Fruit fly (Drosophila melanogaster): ENCODE results near the gene PH4alphaNE3.

The PH4alphaNE3 gene

dm6 chr3R:30616098-30616857 lies 12.3 kb downstream of the PH4alphaNE3 start:
- no peak for TF ChIP-seq ovo (GFP tag; optimal IDR thresholded peaks at IDR 0.05)
- TF ChIP-seq CG14711 (tag; optimal IDR thresholded peaks at IDR 0.05), result no peak
- TF ChIP-seq pad (GFP tag; optimal IDR thresholded peaks at IDR 0.05), result peak; percentile 58
- TF ChIP-seq CG7101 (tag; optimal IDR thresholded peaks at IDR 0.05), result no peak

- TF ChIP-seq pad (GFP tag; optimal IDR thresholded peaks at IDR 0.05) (peak; percentile 11), tj (GFP tag; optimal IDR thresholded peaks at IDR 0.05) (no peak)
Observed at dm6 chr3R:30617457-30617856, 13.5 kb downstream of the PH4alphaNE3 start.

dm6 chr3R:30621806-30622205 lies 17.8 kb downstream of the PH4alphaNE3 start, which contains the start of gene CG44954:
Gene CG44954, minus strand, starts transcription at chr3R:30621906.
- TF ChIP-seq Mnt (GFP tag; optimal IDR thresholded peaks at IDR 0.05) (no peak), cnc (optimal IDR thresholded peaks at IDR 0.05) (no peak), CG1620 (GFP tag; optimal IDR thresholded peaks at IDR 0.05) (no peak), toe (GFP tag; optimal IDR thresholded peaks at IDR 0.05) (no peak), CG7045 (GFP tag; optimal IDR thresholded peaks at IDR 0.05) (no peak), Clk (GFP tag; optimal IDR thresholded peaks at IDR 0.05) (no peak), CG33017 (tag; optimal IDR thresholded peaks at IDR 0.05) (no peak), CG14711 (tag; optimal IDR thresholded peaks at IDR 0.05) (no peak), CG11617 (GFP tag; optimal IDR thresholded peaks at IDR 0.05) (no peak), pad (GFP tag; optimal IDR thresholded peaks at IDR 0.05) (no peak), ovo (GFP tag; optimal IDR thresholded peaks at IDR 0.05) (no peak), cic (GFP tag; optimal IDR thresholded peaks at IDR 0.05) (no peak), CG12768 (GFP tag; optimal IDR thresholded peaks at IDR 0.05) (no peak), CG5204 (GFP tag; optimal IDR thresholded peaks at IDR 0.05) (no peak), Crg-1 (GFP tag; optimal IDR thresholded peaks at IDR 0.05) (no peak), tj (GFP tag; optimal IDR thresholded peaks at IDR 0.05) (no peak), kay (GFP tag; ENCODE audit: borderline replicate concordance) (no peak), CG7101 (tag; optimal IDR thresholded peaks at IDR 0.05) (no peak), bab1 (GFP tag; optimal IDR thresholded peaks at IDR 0.05) (no peak)

- no peak for TF ChIP-seq Mnt (GFP tag; optimal IDR thresholded peaks at IDR 0.05)
- TF ChIP-seq Clk (GFP tag; optimal IDR thresholded peaks at IDR 0.05), result no peak
- TF ChIP-seq kay (GFP tag; ENCODE audit: borderline replicate concordance), result no peak
- no peak for TF ChIP-seq CG7045 (GFP tag; optimal IDR thresholded peaks at IDR 0.05)
- no peak for TF ChIP-seq CG33017 (tag; optimal IDR thresholded peaks at IDR 0.05)
- TF ChIP-seq CG1620 (GFP tag; optimal IDR thresholded peaks at IDR 0.05), result no peak
- TF ChIP-seq pad (GFP tag; optimal IDR thresholded peaks at IDR 0.05), result no peak
- TF ChIP-seq Crg-1 (GFP tag; optimal IDR thresholded peaks at IDR 0.05), result no peak
Observed at dm6 chr3R:30628928-30629327, 24.9 kb downstream of the PH4alphaNE3 start, which contains the start of gene CG2267. Gene CG2267, minus strand, starts transcription at chr3R:30629028.

- TF ChIP-seq ovo (GFP tag; optimal IDR thresholded peaks at IDR 0.05) (no peak), toe (GFP tag; optimal IDR thresholded peaks at IDR 0.05) (no peak), CG1620 (GFP tag; optimal IDR thresholded peaks at IDR 0.05) (no peak), cic (GFP tag; optimal IDR thresholded peaks at IDR 0.05) (no peak), bab1 (GFP tag; optimal IDR thresholded peaks at IDR 0.05) (no peak), CG14711 (tag; optimal IDR thresholded peaks at IDR 0.05) (no peak), CG7045 (GFP tag; optimal IDR thresholded peaks at IDR 0.05) (no peak), Mnt (GFP tag; optimal IDR thresholded peaks at IDR 0.05) (no peak), kay (GFP tag; ENCODE audit: borderline replicate concordance) (no peak), CG33017 (tag; optimal IDR thresholded peaks at IDR 0.05) (no peak), CG11617 (GFP tag; optimal IDR thresholded peaks at IDR 0.05) (no peak), CG12768 (GFP tag; optimal IDR thresholded peaks at IDR 0.05) (no peak), Clk (GFP tag; optimal IDR thresholded peaks at IDR 0.05) (no peak), Hr96 (GFP tag; optimal IDR thresholded peaks at IDR 0.05) (no peak), tj (GFP tag; optimal IDR thresholded peaks at IDR 0.05) (no peak), CG5204 (GFP tag; optimal IDR thresholded peaks at IDR 0.05) (no peak), pad (GFP tag; optimal IDR thresholded peaks at IDR 0.05) (no peak), CG7101 (tag; optimal IDR thresholded peaks at IDR 0.05) (no peak), Crg-1 (GFP tag; optimal IDR thresholded peaks at IDR 0.05) (no peak)
Observed at dm6 chr3R:30643240-30643639, 39.3 kb downstream of the PH4alphaNE3 start.

dm6 chr3R:30645780-30646179 lies 41.8 kb downstream of the PH4alphaNE3 start, which contains the start of gene CG31013:
Gene CG31013, minus strand, starts transcription at chr3R:30645880.
- TF ChIP-seq cnc (optimal IDR thresholded peaks at IDR 0.05) (no peak), cic (GFP tag; optimal IDR thresholded peaks at IDR 0.05) (no peak), tj (GFP tag; optimal IDR thresholded peaks at IDR 0.05) (no peak), Crg-1 (GFP tag; optimal IDR thresholded peaks at IDR 0.05) (no peak), Hr96 (GFP tag; optimal IDR thresholded peaks at IDR 0.05) (no peak), CG12768 (GFP tag; optimal IDR thresholded peaks at IDR 0.05) (no peak), Clk (GFP tag; optimal IDR thresholded peaks at IDR 0.05) (no peak), toe (GFP tag; optimal IDR thresholded peaks at IDR 0.05) (no peak), Mnt (GFP tag; optimal IDR thresholded peaks at IDR 0.05) (no peak), CG5204 (GFP tag; optimal IDR thresholded peaks at IDR 0.05) (no peak), kay (GFP tag; ENCODE audit: borderline replicate concordance) (no peak), CG14711 (tag; optimal IDR thresholded peaks at IDR 0.05) (no peak), CG1620 (GFP tag; optimal IDR thresholded peaks at IDR 0.05) (no peak), CG7101 (tag; optimal IDR thresholded peaks at IDR 0.05) (no peak), CG33017 (tag; optimal IDR thresholded peaks at IDR 0.05) (no peak), CG11617 (GFP tag; optimal IDR thresholded peaks at IDR 0.05) (no peak), pad (GFP tag; optimal IDR thresholded peaks at IDR 0.05) (no peak)
